Worm (Caenorhabditis elegans) whole organism, midembryonic: ENCODE data around the gene clec-21.

Experiments
- T22C8.4 ChIP-seq: fragments of 200-800 bp; sonication (Bioruptor generic); IDR thresholded peaks from 2 replicates; pipeline ENCODE4 v1.3.6; 2022; ENCODE audit warnings: missing genetic modification characterization, missing compliant biosample characterization
- cog-1 ChIP-seq: sonication (generic microtip); optimal IDR thresholded peaks from 2 replicates; lab custom pipeline; 2016; ENCODE audit warnings: missing genetic modification characterization, missing compliant biosample characterization

DNA sequence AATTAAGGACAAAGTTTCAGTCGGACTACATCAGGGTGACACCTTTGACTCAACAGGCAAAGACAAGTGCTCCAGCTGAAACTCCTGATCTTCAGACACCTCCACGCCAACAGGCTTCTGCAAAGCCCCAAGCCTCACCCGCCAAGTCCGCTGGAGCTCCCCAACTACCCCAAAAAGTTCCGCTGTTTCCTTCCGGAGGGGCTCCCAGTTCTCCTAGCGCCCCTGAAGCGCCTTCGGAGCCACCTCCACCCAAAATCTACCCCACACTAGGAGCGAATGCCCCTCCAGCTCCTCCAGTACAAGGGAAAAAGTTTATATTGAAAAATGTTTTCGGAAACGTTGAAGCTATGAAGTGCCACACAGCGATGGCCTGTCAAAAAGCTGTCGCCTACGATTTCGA lies 19.0 kb upstream of the clec-21 start:
- no peak for TF ChIP-seq T22C8.4
- TF ChIP-seq cog-1 = no peak
